Worm (Caenorhabditis elegans) whole organism, dauer: Measurements from ENCODE around the gene C17G10.10.

Source experiments
- unc-62 ChIP-seq: sonication (generic microtip); optimal IDR thresholded peaks from 2 replicates; lab custom pipeline; 2017; ENCODE audit warnings: missing biosample characterization, missing genetic modification reagents, missing genetic modification characterization

C17G10.10 gene

DNA sequence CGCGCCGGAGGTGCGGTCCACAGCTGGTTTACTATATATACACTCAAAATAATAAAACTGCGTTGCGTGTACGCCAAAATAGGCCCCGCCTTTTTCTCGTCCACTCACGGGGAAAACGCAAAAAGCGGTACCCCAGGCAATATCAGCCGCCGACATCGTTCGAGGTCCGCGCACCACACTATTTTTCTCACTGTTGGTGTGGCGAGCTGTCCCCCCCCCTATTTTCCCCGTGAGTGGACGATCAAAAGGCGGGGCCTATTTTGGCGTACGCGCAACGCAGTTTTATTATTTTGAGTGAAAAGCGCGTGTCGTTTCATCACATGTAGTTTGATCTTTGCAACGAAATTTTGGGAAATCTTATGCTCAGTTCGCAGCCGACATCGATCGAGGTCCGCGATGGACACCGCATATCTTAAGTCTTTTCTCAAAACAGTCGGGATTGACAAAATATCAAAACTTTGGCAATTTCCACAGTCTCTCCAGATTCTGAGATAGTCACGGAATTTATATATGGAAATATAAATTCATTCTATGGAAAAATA is 34.0 kb downstream of the C17G10.10 start:
- no peak for TF ChIP-seq unc-62 (GFP tag; lab: Kevin White, UChicago)

DNA sequence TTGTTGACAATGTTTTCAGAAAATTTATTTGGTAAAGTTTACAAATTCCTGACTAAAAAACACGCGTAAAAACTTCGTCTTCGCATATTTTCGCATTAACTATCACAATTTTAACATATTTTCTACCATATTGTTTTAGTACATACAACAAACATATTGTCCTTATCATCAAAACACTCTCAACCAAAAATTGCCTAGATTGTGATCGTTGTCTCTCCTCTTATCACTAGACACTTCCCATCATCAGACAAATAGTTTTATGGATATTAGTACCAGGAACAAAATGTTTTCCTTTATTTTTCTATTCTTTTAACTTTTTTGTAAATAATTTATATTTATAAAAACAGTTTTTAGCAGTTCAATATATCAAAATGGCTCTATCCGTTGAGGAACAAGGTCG is 37.8 kb downstream of the C17G10.10 start, which contains the start of gene C17C3.3:
Gene C17C3.3, plus strand, starts transcription at position 346 of the 400 bp plus-strand sequence.
- no peak for TF ChIP-seq unc-62 (GFP tag; lab: Kevin White, UChicago)

DNA sequence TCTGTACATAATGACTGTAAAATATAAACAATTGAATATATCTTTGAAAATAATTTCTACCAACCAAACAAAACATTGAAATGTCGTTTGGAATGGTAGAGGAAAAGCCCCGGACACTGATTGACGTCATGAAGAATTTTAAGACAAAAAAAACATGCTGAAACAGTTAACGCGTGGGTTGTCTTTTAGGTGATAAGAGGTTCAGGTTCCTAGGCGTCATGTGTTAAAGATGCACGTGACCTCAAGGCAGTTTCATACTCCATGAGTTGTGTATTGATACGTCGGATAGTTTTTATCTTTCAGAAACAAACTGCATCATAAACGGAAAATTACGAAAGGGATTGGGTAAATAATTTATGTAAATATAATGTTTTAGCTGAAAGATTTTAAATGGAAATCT is 42.0 kb downstream of the C17G10.10 start:
- no peak for TF ChIP-seq unc-62 (GFP tag; lab: Kevin White, UChicago)

DNA sequence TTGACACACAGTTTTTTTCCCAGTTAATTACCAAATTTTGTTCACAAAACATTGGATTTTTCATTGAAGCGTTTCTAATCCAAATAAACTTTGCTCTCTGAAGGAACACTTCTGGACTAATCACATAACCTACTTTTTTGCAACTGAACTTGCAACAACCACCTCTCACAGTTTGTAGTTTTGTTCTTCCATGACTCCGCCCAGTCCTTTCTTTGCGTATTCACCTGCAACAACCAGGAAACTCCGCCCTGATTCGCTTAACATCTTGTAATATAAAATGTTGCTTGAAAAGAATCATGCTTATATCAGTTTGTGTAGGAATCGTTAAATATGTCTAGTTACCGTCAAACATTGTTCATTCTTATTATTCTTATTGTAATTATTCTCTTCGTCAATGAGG is 42.7 kb downstream of the C17G10.10 start, which contains the start of gene ins-11:
Gene ins-11, plus strand, starts transcription at position 301 of the 400 bp plus-strand sequence.
- no peak for TF ChIP-seq unc-62 (GFP tag; lab: Kevin White, UChicago)

- no peak for TF ChIP-seq unc-62 (GFP tag; lab: Kevin White, UChicago)
Measured at ce11 chrII:5555522-5555921, 43.7 kb downstream of the C17G10.10 start.

DNA sequence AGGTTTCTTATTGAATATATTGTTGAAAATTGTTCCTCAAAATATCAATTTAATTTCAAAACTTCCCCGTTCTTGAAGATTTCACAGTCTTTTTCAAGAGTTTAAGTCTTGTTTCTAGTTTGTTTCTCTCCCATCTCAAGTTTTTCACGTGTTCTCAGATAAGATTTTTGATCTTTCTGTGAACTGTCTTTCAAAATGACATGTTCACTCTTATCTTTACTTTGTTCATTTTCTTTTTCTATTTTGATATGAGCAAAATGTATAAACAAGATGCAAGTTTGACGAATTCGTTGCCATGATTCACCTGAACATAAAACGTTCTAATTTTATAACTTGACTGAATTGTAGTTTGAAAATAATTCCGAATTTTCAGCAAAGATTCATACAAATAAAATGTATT is 44.4 kb downstream of the C17G10.10 start:
- no peak for TF ChIP-seq unc-62 (GFP tag; lab: Kevin White, UChicago)

DNA sequence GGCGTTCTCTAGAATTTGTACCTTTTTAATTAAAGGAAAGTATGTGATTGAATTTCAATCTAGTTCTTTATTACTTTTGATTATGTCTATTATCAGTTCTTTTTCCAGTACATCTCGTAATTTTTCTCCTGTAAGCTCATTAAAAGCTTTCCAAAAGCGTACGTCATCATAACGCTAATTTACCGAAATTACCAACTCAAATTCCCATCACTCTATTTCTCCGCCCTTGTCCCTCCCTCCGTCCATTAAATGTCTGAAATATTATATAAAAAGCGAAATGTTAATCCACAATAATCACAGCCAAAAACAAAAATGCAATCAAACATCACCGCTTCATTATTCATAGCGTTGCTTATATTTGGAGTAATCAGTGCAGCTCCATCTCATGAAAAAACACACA is 44.9 kb downstream of the C17G10.10 start, which contains the start of gene ins-12:
Gene ins-12, plus strand, starts transcription at position 301 of the 400 bp plus-strand sequence.
- TF ChIP-seq unc-62 (GFP tag; lab: Kevin White, UChicago) = no peak

DNA sequence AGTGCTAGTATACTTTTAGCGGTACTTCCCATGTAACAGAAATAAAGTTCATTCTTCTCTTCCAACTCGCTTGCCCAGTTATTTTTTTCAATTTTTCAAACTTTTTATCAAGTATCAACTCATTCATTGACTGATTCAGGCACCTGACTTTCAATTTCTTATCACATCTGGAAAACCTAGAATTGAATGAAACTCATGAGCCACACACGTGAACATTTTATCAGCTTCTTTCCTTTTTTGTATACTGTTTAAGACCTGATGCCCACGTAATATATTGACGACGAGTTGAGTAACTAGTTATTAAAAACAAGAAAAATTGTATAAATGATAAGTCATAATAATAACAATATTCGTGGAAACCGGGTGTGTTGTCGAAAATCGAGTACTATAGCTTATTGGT is 45.6 kb downstream of the C17G10.10 start:
- no peak for TF ChIP-seq unc-62 (GFP tag; lab: Kevin White, UChicago)

- TF ChIP-seq unc-62 (GFP tag; lab: Kevin White, UChicago) = no peak
Measured at ce11 chrII:5551517-5551916, 47.7 kb downstream of the C17G10.10 start, which contains the start of gene C17C3.5. TSS of gene C17C3.5 (plus strand) at chrII:5551817.

DNA sequence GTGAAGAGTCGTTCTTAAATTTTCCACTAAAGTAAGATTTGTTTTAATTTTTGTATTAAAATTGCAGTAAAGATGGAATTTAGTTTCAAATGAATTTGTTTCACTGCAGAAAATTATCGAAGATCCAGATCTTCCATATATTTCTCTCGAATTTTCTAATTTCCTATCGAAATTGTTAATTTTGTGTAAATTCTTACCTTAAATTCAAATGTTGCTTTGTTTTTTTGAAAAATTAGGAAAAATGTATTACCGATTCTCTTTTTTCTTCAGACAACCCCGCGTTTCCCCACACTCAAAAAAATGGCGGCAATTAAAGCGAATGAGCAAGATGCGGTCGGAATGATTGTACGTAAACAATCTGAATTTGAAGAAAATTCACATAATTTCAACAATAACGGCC is 49.4 kb downstream of the C17G10.10 start, which contains the start of gene C17C3.6:
Gene C17C3.6, plus strand, starts transcription at position 301 of the 400 bp plus-strand sequence.
- TF ChIP-seq unc-62 (GFP tag; lab: Kevin White, UChicago) = no peak
